Worm (Caenorhabditis elegans) whole organism, L1 larva: Measurements from ENCODE around the gene vhp-1.

Experiments used
- C34B4.2 ChIP-seq: sonication (generic microtip); optimal IDR thresholded peaks from 2 replicates; lab custom pipeline; 2017; ENCODE audit warnings: mild to moderate bottlenecking, missing genetic modification characterization, missing compliant biosample characterization
- F16B12.6 ChIP-seq: fragments of 150-350 bp; optimal IDR thresholded peaks from 2 replicates; lab custom pipeline; 2014; ENCODE audit warnings: missing biosample characterization, missing genetic modification characterization
- Y116A8C.19 ChIP-seq: sonication (generic microtip); optimal IDR thresholded peaks from 2 replicates; lab custom pipeline; 2016; ENCODE audit warnings: missing compliant biosample characterization, missing genetic modification characterization, borderline replicate concordance
- aha-1 ChIP-seq: fragments of 150-350 bp; optimal IDR thresholded peaks from 2 replicates; lab custom pipeline; 2014; ENCODE audit warnings: missing biosample characterization, missing genetic modification characterization
- aly-2 ChIP-seq: fragments of 150-350 bp; optimal IDR thresholded peaks from 2 replicates; lab custom pipeline; 2014; ENCODE audit warnings: missing biosample characterization, missing genetic modification characterization
- ama-1 ChIP-seq: fragments of 150-350 bp; optimal IDR thresholded peaks from 2 replicates; lab custom pipeline; 2014
- ceh-82 ChIP-seq, 3 experiments: fragments of 150-350 bp in 1 of 3; sonication (generic microtip) in 2 of 3; optimal IDR thresholded peaks; 2 replicates each; lab custom pipeline; 2014 to 2017; ENCODE audit warnings: missing biosample characterization in 3 of 3, missing genetic modification characterization in 3 of 3
- ceh-88 ChIP-seq: fragments of 200-800 bp; sonication (Bioruptor generic); IDR thresholded peaks from 2 replicates; pipeline ENCODE4 v1.3.6; 2022; ENCODE audit warnings: missing genetic modification characterization, missing compliant biosample characterization
- ceh-90 ChIP-seq: sonication (generic microtip); optimal IDR thresholded peaks from 2 replicates; lab custom pipeline; 2016; ENCODE audit warnings: missing genetic modification characterization, missing compliant biosample characterization
- ces-1 ChIP-seq: fragments of 150-350 bp; optimal IDR thresholded peaks from 2 replicates; lab custom pipeline; 2014; ENCODE audit warnings: missing biosample characterization, missing genetic modification reagents, missing genetic modification characterization
- dpl-1 ChIP-seq, 3 experiments: fragments of 150-350 bp in 2 of 3; sonication (generic microtip) in 1 of 3; optimal IDR thresholded peaks; 2 replicates each; lab custom pipeline; 2014 to 2017; ENCODE audit warnings: missing biosample characterization in 3 of 3, missing genetic modification characterization in 3 of 3, missing genetic modification reagents in 3 of 3
- dsc-1 ChIP-seq: sonication (generic microtip); optimal IDR thresholded peaks from 2 replicates; lab custom pipeline; 2016; ENCODE audit warnings: mild to moderate bottlenecking, missing genetic modification characterization, missing compliant biosample characterization
- efl-1 ChIP-seq, 4 experiments: fragments of 150-350 bp; optimal IDR thresholded peaks in 3 of 4; peaks in 1 of 4; 1 replicate in 1 of 4; 2 replicates in 3 of 4; lab custom pipeline; 2014; ENCODE audit warnings: missing biosample characterization in 2 of 4, missing genetic modification characterization in 2 of 4, missing genetic modification reagents in 2 of 4
- egl-13 ChIP-seq: sonication (generic microtip); optimal IDR thresholded peaks from 2 replicates; lab custom pipeline; 2016; ENCODE audit warnings: missing genotype, missing genetic modification reagents, missing genetic modification characterization, missing compliant biosample characterization
- elt-2 ChIP-seq: sonication (generic microtip); optimal IDR thresholded peaks from 2 replicates; lab custom pipeline; 2016; ENCODE audit warnings: missing genetic modification characterization, mild to moderate bottlenecking, inconsistent platforms, missing compliant biosample characterization, missing genetic modification reagents
- elt-3 ChIP-seq, 6 experiments: fragments of 150-350 bp in 1 of 6; sonication (generic microtip); optimal IDR thresholded peaks; 2 replicates each; lab custom pipeline; 2017 to 2018; ENCODE audit warnings: missing biosample characterization in 6 of 6, missing genetic modification characterization in 6 of 6, inconsistent platforms in 1 of 6
- ets-5 ChIP-seq: fragments of 200-800 bp; sonication (Bioruptor generic); IDR thresholded peaks from 2 replicates; pipeline ENCODE4 v1.3.6; 2022; ENCODE audit warnings: missing genetic modification characterization, missing compliant biosample characterization
- fkh-4 ChIP-seq: sonication (generic microtip); optimal IDR thresholded peaks from 2 replicates; lab custom pipeline; 2016; ENCODE audit warnings: missing compliant biosample characterization, missing genetic modification characterization, borderline replicate concordance
- fkh-8 ChIP-seq: sonication (generic microtip); optimal IDR thresholded peaks from 2 replicates; lab custom pipeline; 2016; ENCODE audit warnings: mild to moderate bottlenecking, missing genetic modification characterization, missing compliant biosample characterization
- grh-1 ChIP-seq: fragments of 200-800 bp; sonication (Bioruptor generic); IDR thresholded peaks from 2 replicates; pipeline ENCODE4 v1.3.6; 2022; ENCODE audit warnings: missing genetic modification reagents, missing genetic modification characterization, missing compliant biosample characterization
- isw-1 ChIP-seq: fragments of 200-800 bp; sonication (Bioruptor generic); IDR thresholded peaks from 2 replicates; pipeline ENCODE4 v1.3.6; 2022; ENCODE audit warnings: missing genetic modification characterization, missing compliant biosample characterization
- lin-14 ChIP-seq: fragments of 200-800 bp; sonication (Bioruptor generic); optimal IDR thresholded peaks from 2 replicates; lab custom pipeline; 2018; ENCODE audit warnings: mild to moderate bottlenecking, missing genetic modification characterization, moderate library complexity, missing compliant biosample characterization
- lin-15B ChIP-seq: fragments of 150-350 bp; sonication (generic microtip); optimal IDR thresholded peaks from 3 replicates; lab custom pipeline; 2014; ENCODE audit warnings: missing biosample characterization, missing genetic modification characterization
- lsy-2 ChIP-seq, 2 experiments: fragments of 150-350 bp; optimal IDR thresholded peaks; 2 replicates each; lab custom pipeline; 2014; ENCODE audit warnings: missing biosample characterization in 2 of 2, missing genetic modification characterization in 2 of 2
- mab-9 ChIP-seq: fragments of 200-800 bp; sonication (Bioruptor generic); IDR thresholded peaks from 2 replicates; pipeline ENCODE4 v1.3.6; 2022; ENCODE audit warnings: missing genetic modification reagents, missing genetic modification characterization, missing compliant biosample characterization
- mef-2 ChIP-seq: fragments of 150-350 bp; optimal IDR thresholded peaks from 2 replicates; lab custom pipeline; 2014; ENCODE audit warnings: missing biosample characterization, missing genetic modification characterization
- nhr-12 ChIP-seq: sonication (generic microtip); optimal IDR thresholded peaks from 2 replicates; lab custom pipeline; 2017; ENCODE audit warnings: missing biosample characterization, missing genetic modification characterization
- nhr-47 ChIP-seq: sonication (generic microtip); optimal IDR thresholded peaks from 2 replicates; lab custom pipeline; 2016; ENCODE audit warnings: mild to moderate bottlenecking, missing genetic modification characterization, moderate library complexity, missing compliant biosample characterization
- nhr-71 ChIP-seq: sonication (generic microtip); optimal IDR thresholded peaks from 2 replicates; lab custom pipeline; 2016; ENCODE audit warnings: mild to moderate bottlenecking, missing genetic modification characterization, moderate library complexity, missing compliant biosample characterization
- nhr-77 ChIP-seq: fragments of 150-350 bp; optimal IDR thresholded peaks from 2 replicates; lab custom pipeline; 2014; ENCODE audit warnings: missing biosample characterization, missing genetic modification characterization
- nhr-85 ChIP-seq: sonication (generic microtip); peaks from one replicate; lab custom pipeline; 2016; ENCODE audit warnings: missing genetic modification characterization, inconsistent platforms, missing compliant biosample characterization
- nhr-90 ChIP-seq: sonication (generic microtip); optimal IDR thresholded peaks from 2 replicates; lab custom pipeline; 2016; ENCODE audit warnings: mild to moderate bottlenecking, missing genetic modification characterization, missing compliant biosample characterization; ENCODE audit not compliant: poor library complexity
- pag-3 ChIP-seq: sonication (generic microtip); optimal IDR thresholded peaks from 2 replicates; lab custom pipeline; 2017; ENCODE audit warnings: missing genetic modification characterization, mild to moderate bottlenecking, missing compliant biosample characterization, antibody characterized with exemption, borderline replicate concordance; ENCODE audit not compliant: insufficient read depth
- pqm-1 ChIP-seq: sonication (generic microtip); optimal IDR thresholded peaks from 3 replicates; lab custom pipeline; 2017; ENCODE audit warnings: missing biosample characterization, missing genetic modification characterization
- rnt-1 ChIP-seq: sonication (generic microtip); optimal IDR thresholded peaks from 2 replicates; lab custom pipeline; 2016; ENCODE audit warnings: mild to moderate bottlenecking, missing genetic modification characterization, moderate library complexity, missing compliant biosample characterization
- skn-1 ChIP-seq: fragments of 150-350 bp; optimal IDR thresholded peaks from 2 replicates; lab custom pipeline; 2014; ENCODE audit warnings: missing biosample characterization, missing genetic modification characterization
- snpc-4 ChIP-seq: fragments of 150-350 bp; optimal IDR thresholded peaks from 2 replicates; lab custom pipeline; 2014; ENCODE audit warnings: missing biosample characterization, missing genetic modification characterization
- sox-4 ChIP-seq: sonication (generic microtip); optimal IDR thresholded peaks from 2 replicates; lab custom pipeline; 2016; ENCODE audit warnings: missing genetic modification characterization, missing compliant biosample characterization
- sptf-1 ChIP-seq: fragments of 150-350 bp; optimal IDR thresholded peaks from 2 replicates; lab custom pipeline; 2014; ENCODE audit warnings: missing biosample characterization, missing genetic modification characterization
- sup-37 ChIP-seq: fragments of 200-800 bp; sonication (Bioruptor generic); optimal IDR thresholded peaks from 2 replicates; lab custom pipeline; 2018; ENCODE audit warnings: mild to moderate bottlenecking, missing genetic modification characterization, missing compliant biosample characterization
- tbx-2 ChIP-seq: sonication (generic microtip); optimal IDR thresholded peaks from 2 replicates; lab custom pipeline; 2016; ENCODE audit warnings: missing genetic modification characterization, missing compliant biosample characterization
- tlp-1 ChIP-seq: fragments of 150-350 bp; optimal IDR thresholded peaks from 2 replicates; lab custom pipeline; 2014; ENCODE audit warnings: missing biosample characterization, missing genetic modification characterization
- unc-30 ChIP-seq: sonication (generic microtip); optimal IDR thresholded peaks from 2 replicates; lab custom pipeline; 2017; ENCODE audit warnings: missing biosample characterization, missing genetic modification characterization
- unc-62 ChIP-seq: fragments of 150-350 bp; optimal IDR thresholded peaks from 2 replicates; lab custom pipeline; 2014; ENCODE audit warnings: missing biosample characterization, missing genetic modification reagents, missing genetic modification characterization
- unc-86 ChIP-seq: sonication (generic microtip); optimal IDR thresholded peaks from 2 replicates; lab custom pipeline; 2016; ENCODE audit warnings: missing genetic modification characterization, missing compliant biosample characterization

vhp-1 gene

ce11 chrII:5358137-5358745 lies 35.2 kb downstream of the vhp-1 start, which contains the start of the genes F09E5.11 and bmy-1 (continued):
- TF ChIP-seq nhr-71 (tag; lab: Kevin White, UChicago) = peak; percentile 94
- TF ChIP-seq ceh-90 (tag; lab: Kevin White, UChicago) = peak; percentile 85
- TF ChIP-seq nhr-77 = peak; percentile 70
- no peak for TF ChIP-seq ets-5 (GFP tag; lab: Robert Waterston, UW)
- TF ChIP-seq Y116A8C.19 (tag; lab: Kevin White, UChicago) = peak; percentile 29
- TF ChIP-seq unc-86 (tag; lab: Kevin White, UChicago) = peak; percentile 85
- peak; percentile 91 for TF ChIP-seq lin-14 (GFP tag; lab: Kevin White, UChicago)
- TF ChIP-seq lin-15B (tag; lab: Kevin White, UChicago) = peak; percentile 88
- TF ChIP-seq aha-1 (tag; lab: Kevin White, UChicago) = no peak
- peak; percentile 87 for TF ChIP-seq fkh-4 (tag; lab: Kevin White, UChicago)
- TF ChIP-seq C34B4.2 (tag; lab: Kevin White, UChicago) = no peak
- peak; percentile 92 for TF ChIP-seq fkh-8 (tag; lab: Kevin White, UChicago)
- peak; percentile 81 for TF ChIP-seq efl-1 (optimal IDR thresholded peaks at IDR 0.05; lab: Kevin White, UChicago)
- TF ChIP-seq efl-1 (GFP tag; optimal IDR thresholded peaks at IDR 0.05 in 1 of 2; lab: Kevin White, UChicago) = peak; percentile 73 to 98
- no peak for TF ChIP-seq ces-1 (GFP tag; lab: Kevin White, UChicago)
- peak; percentile 91 for TF ChIP-seq tbx-2
- no peak for TF ChIP-seq unc-62 (GFP tag; lab: Kevin White, UChicago)
- peak; percentile 81 to 84 (median 82) for TF ChIP-seq ceh-82 (tag; optimal IDR thresholded peaks at IDR 0.05; lab: Kevin White, UChicago)
- TF ChIP-seq ama-1 = no peak
- TF ChIP-seq nhr-12 = no peak
- peak; percentile 82 for TF ChIP-seq nhr-90
- TF ChIP-seq pqm-1 (tag; lab: Kevin White, UChicago) = no peak
- TF ChIP-seq aly-2 (tag; lab: Kevin White, UChicago) = no peak
- peak in 2 of 6 experiments; percentile 16 to 29 for TF ChIP-seq elt-3 (tag; optimal IDR thresholded peaks at IDR 0.05; lab: Kevin White, UChicago)
- TF ChIP-seq F16B12.6 = peak; percentile 50
- TF ChIP-seq tlp-1 (tag; lab: Kevin White, UChicago) = no peak
- peak; percentile 63; the same call in 1 of the 2 replicates for TF ChIP-seq ceh-88 (GFP tag; lab: Robert Waterston, UW)
- peak; percentile 85 for TF ChIP-seq dsc-1 (tag; lab: Kevin White, UChicago)
- no peak for TF ChIP-seq sptf-1
- TF ChIP-seq sox-4 (tag; lab: Kevin White, UChicago) = peak; percentile 66
- peak; percentile 61 to 76 (median 74) for TF ChIP-seq dpl-1 (GFP tag; optimal IDR thresholded peaks at IDR 0.05; lab: Kevin White, UChicago)
- TF ChIP-seq nhr-85 = peak; percentile 91
- peak; percentile 84 for TF ChIP-seq skn-1 (tag; lab: Kevin White, UChicago)
- TF ChIP-seq rnt-1 (tag; lab: Kevin White, UChicago) = peak; percentile 99
- TF ChIP-seq, all 84 proteins: peak for 57

- TF ChIP-seq egl-13 (tag; lab: Kevin White, UChicago) (no peak), sup-37 (GFP tag; lab: Kevin White, UChicago) (no peak), sox-4 (tag; lab: Kevin White, UChicago) (no peak), rnt-1 (tag; lab: Kevin White, UChicago) (no peak), elt-2 (tag; lab: Kevin White, UChicago) (no peak), tlp-1 (tag; lab: Kevin White, UChicago) (no peak), mef-2 (tag; lab: Kevin White, UChicago) (no peak), pag-3 (tag; lab: Kevin White, UChicago) (no peak), lsy-2 (tag; optimal IDR thresholded peaks at IDR 0.05; lab: Kevin White, UChicago) (no peak), nhr-47 (tag; lab: Kevin White, UChicago) (no peak), grh-1 (GFP tag; lab: Robert Waterston, UW) (no peak), skn-1 (tag; lab: Kevin White, UChicago) (no peak), mab-9 (GFP tag; lab: Robert Waterston, UW) (no peak), snpc-4 (no peak), unc-30 (tag; lab: Kevin White, UChicago) (no peak), isw-1 (no peak)
Measured at ce11 chrII:5359252-5359651, 36.2 kb downstream of the vhp-1 start, which contains the start of gene sec-6. Gene sec-6, plus strand, starts transcription at chrII:5359552.
